Fruit fly (Drosophila melanogaster): Measurements from ENCODE around the gene CG11898.

Gene CG11898

DNA sequence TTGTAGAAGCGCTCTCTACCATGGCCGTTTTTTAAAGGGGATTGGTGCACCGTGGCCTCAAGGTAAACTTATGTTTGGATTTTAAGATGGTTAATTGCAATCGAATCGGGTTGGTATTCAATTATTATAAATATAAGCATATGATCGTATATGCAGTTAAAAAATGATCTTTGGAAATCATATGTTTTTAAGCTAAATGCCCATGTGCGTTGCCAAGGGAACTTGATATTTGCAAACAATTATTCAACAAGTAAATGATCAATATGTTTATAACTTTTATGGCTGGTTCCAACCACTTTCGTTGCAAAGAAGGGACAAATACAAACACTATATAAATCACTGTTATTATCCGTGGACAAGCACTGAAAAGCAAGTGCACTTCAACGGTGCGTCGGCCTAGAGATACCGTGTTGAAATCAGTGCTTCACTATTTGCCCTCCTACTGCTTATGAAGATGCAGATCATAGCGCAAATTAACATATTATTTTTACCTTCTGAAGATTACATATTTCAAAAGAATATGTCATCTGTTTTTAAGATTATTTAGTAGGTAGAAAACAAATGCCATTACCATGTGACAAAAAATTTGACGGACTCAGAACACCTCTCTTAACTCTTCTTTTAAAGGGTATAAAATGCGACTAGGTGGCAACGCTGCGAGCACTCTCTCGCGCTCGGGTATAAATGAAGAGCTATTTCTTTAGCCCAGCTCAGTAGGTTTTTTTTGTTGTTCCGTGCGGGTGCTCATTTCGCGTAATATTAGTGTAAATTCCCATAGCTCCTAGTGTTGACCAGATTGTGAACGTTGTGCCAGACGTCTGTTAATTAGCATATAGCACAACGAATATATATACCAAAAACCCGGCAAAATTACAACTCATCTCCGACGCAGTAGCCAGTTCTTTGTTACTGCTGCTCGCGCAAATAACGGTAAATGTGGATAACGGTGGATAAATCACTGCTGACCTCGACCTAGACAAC lies 7.7 kb upstream of the CG11898 start, which contains the start of gene rdog:
Gene rdog, plus strand, starts transcription at position 705 of the 981 bp plus-strand sequence.
- no peak for TF ChIP-seq CTCF (optimal IDR thresholded peaks at IDR 0.05)
- no peak for TF ChIP-seq CG8478 (optimal IDR thresholded peaks at IDR 0.05)

- TF ChIP-seq CTCF (optimal IDR thresholded peaks at IDR 0.05) (no peak), CG8478 (optimal IDR thresholded peaks at IDR 0.05) (no peak)
These were observed 6.7 kb upstream of the CG11898 start for dm6 chr3R:29158721-29159120.

DNA sequence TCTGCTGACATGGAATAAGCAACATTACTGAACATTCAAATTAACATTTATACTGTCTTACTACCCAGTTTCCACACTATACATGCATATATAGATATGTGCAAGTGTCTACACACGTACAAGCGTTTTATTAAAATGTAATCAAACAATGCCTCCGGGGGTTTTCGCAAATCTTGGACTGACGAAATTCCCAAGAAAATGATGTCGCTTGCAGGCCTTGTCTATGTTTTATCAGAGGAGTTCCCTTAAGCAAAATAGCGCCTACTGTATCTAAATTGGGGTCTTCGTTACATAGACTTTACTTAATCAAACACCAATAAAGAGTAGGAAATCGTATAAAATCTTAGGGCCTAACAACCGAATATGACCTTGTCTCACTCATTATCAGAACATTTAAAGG lies 5.8 kb upstream of the CG11898 start:
- no peak for TF ChIP-seq CTCF (optimal IDR thresholded peaks at IDR 0.05)
- TF ChIP-seq CG8478 (optimal IDR thresholded peaks at IDR 0.05): no peak

DNA sequence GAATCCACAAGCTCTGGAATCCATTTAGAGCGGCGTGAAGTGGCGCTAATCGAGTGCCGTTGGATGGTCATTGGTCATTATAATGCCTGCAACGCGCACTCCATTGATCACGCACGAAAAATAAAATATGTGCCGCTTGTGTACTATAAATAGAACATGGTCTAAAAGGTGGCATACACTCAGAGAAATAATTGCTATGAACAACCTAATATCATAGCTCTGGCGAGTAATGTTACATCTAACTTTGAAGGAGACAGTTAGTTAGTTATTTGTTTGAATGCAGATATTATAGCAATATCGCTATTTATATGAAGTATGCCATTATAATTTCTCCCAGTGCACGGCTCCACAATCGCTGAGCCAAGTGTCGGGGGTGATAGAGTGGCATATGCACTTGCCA lies 25.5 kb downstream of the CG11898 start:
- TF ChIP-seq CG8478 (optimal IDR thresholded peaks at IDR 0.05) (no peak), CTCF (optimal IDR thresholded peaks at IDR 0.05) (no peak)

DNA sequence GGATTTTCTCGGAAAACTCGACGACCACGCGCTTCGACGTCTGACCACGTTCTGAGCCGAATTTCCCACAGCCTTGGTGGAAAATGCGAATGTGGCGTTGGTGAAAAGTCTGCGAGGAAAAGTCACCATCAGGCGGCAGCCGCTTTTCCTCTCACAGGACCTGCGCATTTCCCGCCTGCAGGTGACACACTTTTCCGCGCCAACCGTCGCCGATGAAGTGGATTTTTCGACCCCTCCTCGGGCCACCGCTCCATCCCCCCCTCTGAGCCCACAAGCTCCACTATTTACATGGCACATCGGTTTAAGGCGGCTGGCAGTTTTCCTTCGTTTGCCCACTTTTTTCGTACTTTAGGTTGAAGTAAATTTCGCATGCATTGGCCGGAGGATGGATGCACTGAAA lies 29.5 kb downstream of the CG11898 start, which contains the start of gene jus:
Gene jus, minus strand, starts transcription at position 38 of the 400 bp plus-strand sequence.
- TF ChIP-seq CTCF (optimal IDR thresholded peaks at IDR 0.05) (no peak), CG8478 (optimal IDR thresholded peaks at IDR 0.05) (no peak)

DNA sequence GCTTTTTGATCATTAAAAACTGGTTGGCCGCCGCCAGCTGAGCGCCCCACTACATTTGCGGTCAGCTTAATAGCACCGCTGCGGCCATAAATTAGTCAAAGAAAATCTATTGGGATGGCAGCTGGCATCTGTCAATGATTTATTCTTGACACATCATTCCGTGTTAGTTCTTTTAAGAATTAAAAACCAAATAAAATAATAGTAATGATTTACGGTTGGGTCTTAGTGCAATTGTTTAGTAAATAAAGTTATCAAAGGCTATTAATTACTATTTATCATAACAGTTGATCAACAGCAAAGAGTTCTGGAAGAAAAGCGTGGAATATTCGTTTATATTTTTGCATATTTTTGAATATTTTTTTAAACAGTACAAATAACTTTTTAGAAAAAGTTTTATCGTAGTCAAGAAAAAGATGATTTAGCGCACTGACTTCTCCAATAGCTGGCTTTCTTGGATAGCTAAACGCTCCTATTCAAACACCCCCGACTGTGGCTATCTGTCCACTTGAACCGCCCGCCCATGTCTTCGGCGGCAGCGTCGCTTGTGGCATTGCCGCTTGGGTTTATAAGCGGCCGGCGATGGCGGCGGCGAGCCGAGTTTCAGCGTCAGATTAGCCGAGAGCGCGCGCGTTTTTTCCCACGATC lies 31.6 kb downstream of the CG11898 start, which contains the start of gene CG14515:
Gene CG14515, plus strand, starts transcription at position 590 of the 645 bp plus-strand sequence.
- TF ChIP-seq CG8478 (optimal IDR thresholded peaks at IDR 0.05) (no peak), CTCF (optimal IDR thresholded peaks at IDR 0.05) (no peak)

DNA sequence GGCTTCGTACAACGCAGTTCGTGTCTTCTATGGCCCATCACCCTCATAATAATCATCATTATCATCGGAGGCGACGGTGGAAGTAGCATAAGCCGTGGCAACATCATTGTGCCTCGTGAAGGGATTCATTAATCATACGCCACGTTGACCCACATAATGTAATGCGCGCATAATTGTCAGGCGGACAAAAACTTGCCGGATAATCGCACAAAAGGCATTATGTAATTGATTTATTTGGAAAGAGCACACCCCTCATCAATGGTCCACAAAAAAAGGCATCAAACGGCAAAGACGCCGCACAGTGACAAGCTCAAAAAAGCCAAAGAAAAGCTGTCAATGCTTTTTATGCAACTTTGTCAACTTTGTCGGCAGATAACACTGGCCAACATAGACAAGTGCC lies 32.9 kb downstream of the CG11898 start:
- no peak for TF ChIP-seq CG8478 (optimal IDR thresholded peaks at IDR 0.05)
- no peak for TF ChIP-seq CTCF (optimal IDR thresholded peaks at IDR 0.05)

dm6 chr3R:29199807-29200693 lies 34.6 kb downstream of the CG11898 start, which contains the start of gene CG11899:
Gene CG11899 (plus strand): TSS chr3R:29200454.
- TF ChIP-seq CTCF (optimal IDR thresholded peaks at IDR 0.05) (no peak), CG8478 (optimal IDR thresholded peaks at IDR 0.05) (no peak)

DNA sequence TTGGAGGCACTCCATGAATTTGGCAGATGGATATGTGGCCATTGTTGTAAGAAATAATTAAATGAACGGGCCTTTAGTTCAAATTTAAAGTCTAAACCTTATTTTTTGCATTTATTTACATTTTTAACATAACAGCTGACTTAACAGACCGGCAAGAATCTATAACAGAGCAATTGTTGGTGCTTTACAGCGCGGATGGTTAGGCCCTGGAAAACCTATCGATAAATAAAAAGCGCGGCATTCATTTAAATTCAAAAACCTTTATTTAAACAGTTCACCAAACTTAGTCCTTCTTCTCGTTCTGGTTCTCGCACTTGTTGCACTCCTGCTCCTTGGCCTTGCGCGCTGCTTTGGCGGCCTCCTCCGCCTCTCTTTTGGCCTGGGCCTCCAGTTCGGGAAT lies 37.0 kb downstream of the CG11898 start, which contains the start of gene Mesh1:
Gene Mesh1, minus strand, starts transcription at position 108 of the 400 bp plus-strand sequence.
- TF ChIP-seq CTCF (optimal IDR thresholded peaks at IDR 0.05): no peak
- TF ChIP-seq CG8478 (optimal IDR thresholded peaks at IDR 0.05): peak; percentile 5

DNA sequence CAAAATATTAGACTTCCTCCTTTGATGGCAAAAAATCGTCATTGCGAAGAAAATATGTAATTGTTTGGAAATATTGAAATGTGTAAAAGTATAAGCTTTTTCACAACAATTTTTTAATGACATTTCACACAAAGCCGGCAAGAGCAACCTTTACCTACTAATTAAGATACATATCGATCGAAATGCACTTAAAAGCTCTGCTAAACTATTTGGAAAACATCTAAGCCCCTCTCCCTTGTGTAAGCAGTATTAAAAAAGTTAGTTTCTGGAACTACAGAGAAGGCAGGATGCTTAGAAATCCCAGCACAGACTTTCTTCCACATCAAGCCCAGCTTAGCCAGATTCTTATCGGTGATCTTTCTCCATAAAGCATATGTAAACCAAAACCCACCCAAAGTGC lies 38.6 kb downstream of the CG11898 start, which contains the start of gene Cyt-c1L:
Gene Cyt-c1L, minus strand, starts transcription at position 101 of the 400 bp plus-strand sequence.
- TF ChIP-seq CTCF (optimal IDR thresholded peaks at IDR 0.05) (no peak), CG8478 (optimal IDR thresholded peaks at IDR 0.05) (no peak)

- TF ChIP-seq CG8478 (optimal IDR thresholded peaks at IDR 0.05) (no peak), CTCF (optimal IDR thresholded peaks at IDR 0.05) (no peak)
These were observed 39.4 kb downstream of the CG11898 start for dm6 chr3R:29204612-29205480.

dm6 chr3R:29206198-29207011 lies 41.0 kb downstream of the CG11898 start:
- TF ChIP-seq CG8478 (optimal IDR thresholded peaks at IDR 0.05) (no peak), CTCF (optimal IDR thresholded peaks at IDR 0.05) (no peak)

Data from S2 (cell line).